Fruit fly (Drosophila melanogaster) whole organism, wandering third instar larva: ENCODE results near the gene CG12983.

Experiments
- Abd-B ChIP-seq: fragments of >200 bp; optimal IDR thresholded peaks from 2 replicates; lab custom pipeline; 2017; ENCODE audit warnings: missing biosample characterization, missing genetic modification characterization
- CG32264 ChIP-seq: fragments of 200-800 bp; sonication (Bioruptor generic); optimal IDR thresholded peaks from 2 replicates; lab custom pipeline; 2016; ENCODE audit warnings: missing biosample characterization, missing genetic modification characterization
- CrebA ChIP-seq: fragments of 200-800 bp; sonication (Bioruptor generic); optimal IDR thresholded peaks from 2 replicates; lab custom pipeline; 2016; ENCODE audit warnings: missing biosample characterization, mild to moderate bottlenecking, missing genetic modification characterization, borderline replicate concordance
- Dfd ChIP-seq: fragments of >200 bp; optimal IDR thresholded peaks from 2 replicates; lab custom pipeline; 2017; ENCODE audit warnings: missing biosample characterization, missing genetic modification characterization
- Dif ChIP-seq: fragments of 200-275, 200-300 bp; sonication (Bioruptor generic); optimal IDR thresholded peaks from 2 replicates; lab custom pipeline; 2018; ENCODE audit warnings: missing biosample characterization, missing genetic modification characterization; ENCODE audit not compliant: partially characterized antibody
- HLH106 ChIP-seq: fragments of 200-800 bp; optimal IDR thresholded peaks from 3 replicates; lab custom pipeline; 2019; ENCODE audit warnings: missing biosample characterization, mild to moderate bottlenecking, missing genetic modification characterization, moderate library complexity
- Hr78 ChIP-seq: fragments of >200 bp; optimal IDR thresholded peaks from 2 replicates; lab custom pipeline; 2017; ENCODE audit warnings: missing biosample characterization, missing genetic modification characterization
- Jra ChIP-seq: sonication (Bioruptor generic); optimal IDR thresholded peaks from 2 replicates; lab custom pipeline; 2016; ENCODE audit warnings: missing biosample characterization, missing genetic modification characterization
- Mio ChIP-seq: sonication (Bioruptor generic); optimal IDR thresholded peaks from 2 replicates; lab custom pipeline; 2016; ENCODE audit warnings: missing biosample characterization, missing genetic modification characterization
- Myc ChIP-seq: fragments of >200 bp; optimal IDR thresholded peaks from 2 replicates; lab custom pipeline; 2017
- N ChIP-seq: fragments of >200 bp; optimal IDR thresholded peaks from 2 replicates; lab custom pipeline; 2018; ENCODE audit warnings: missing biosample characterization, missing external identifiers, missing genetic modification characterization
- OdsH ChIP-seq: fragments of 200-800 bp; sonication (Bioruptor generic); optimal IDR thresholded peaks from 2 replicates; lab custom pipeline; 2016; ENCODE audit warnings: missing biosample characterization, mild to moderate bottlenecking, missing genetic modification characterization
- Rel ChIP-seq, 2 experiments: fragments of 200-800 bp; sonication (Bioruptor generic) in 1 of 2; optimal IDR thresholded peaks; 2 replicates in 1 of 2; 3 replicates in 1 of 2; lab custom pipeline; 2016 to 2019; ENCODE audit warnings: mild to moderate bottlenecking in 2 of 2, missing biosample characterization in 2 of 2, missing genetic modification characterization in 2 of 2, moderate library complexity in 1 of 2
- Sp1 ChIP-seq: fragments of 200-800 bp; sonication (Bioruptor generic); optimal IDR thresholded peaks from 3 replicates; lab custom pipeline; 2019; ENCODE audit warnings: missing biosample characterization, mild to moderate bottlenecking, missing genetic modification characterization, moderate library complexity
- Vsx2 ChIP-seq: fragments of 200-300, 225-300 bp; sonication (Bioruptor generic); optimal IDR thresholded peaks from 2 replicates; lab custom pipeline; 2018; ENCODE audit warnings: missing biosample characterization, missing genetic modification characterization; ENCODE audit not compliant: partially characterized antibody
- br ChIP-seq: fragments of 200-800 bp; sonication (Bioruptor generic); optimal IDR thresholded peaks from 2 replicates; lab custom pipeline; 2016; ENCODE audit warnings: missing biosample characterization, missing genetic modification characterization
- brk ChIP-seq: fragments of 200-800 bp; sonication (Bioruptor generic); optimal IDR thresholded peaks from 2 replicates; lab custom pipeline; 2016; ENCODE audit warnings: missing biosample characterization, mild to moderate bottlenecking, missing genetic modification characterization
- dl ChIP-seq, 2 experiments: fragments of 175-275, 200-275 bp in 1 of 2; fragments of 200-275 bp in 1 of 2; sonication (Bioruptor generic); optimal IDR thresholded peaks; lab custom pipeline; 2018; ENCODE audit warnings: mild to moderate bottlenecking in 2 of 2, missing biosample characterization in 2 of 2, missing genetic modification characterization in 2 of 2, moderate library complexity in 2 of 2; ENCODE audit not compliant: partially characterized antibody in 2 of 2, insufficient read depth in 1 of 2
- dmrt93B ChIP-seq: fragments of 200-800 bp; sonication (Bioruptor generic); optimal IDR thresholded peaks from 2 replicates; lab custom pipeline; 2018; ENCODE audit warnings: missing biosample characterization, mild to moderate bottlenecking, missing genetic modification characterization
- dsf ChIP-seq: sonication (Bioruptor generic); optimal IDR thresholded peaks from 2 replicates; lab custom pipeline; 2016; ENCODE audit warnings: missing biosample characterization, missing genetic modification characterization, borderline replicate concordance
- ey ChIP-seq: fragments of 200-800 bp; sonication (Bioruptor generic); optimal IDR thresholded peaks from 2 replicates; lab custom pipeline; 2016; ENCODE audit warnings: missing biosample characterization, missing genetic modification characterization
- foxo ChIP-seq, 2 experiments: fragments of 200-800 bp; sonication (Bioruptor generic); optimal IDR thresholded peaks; 2 replicates in 1 of 2; 3 replicates in 1 of 2; lab custom pipeline; 2016 to 2017; ENCODE audit warnings: missing biosample characterization in 2 of 2, missing genetic modification characterization in 2 of 2
- fru ChIP-seq: fragments of 200-800 bp; sonication (Bioruptor generic); optimal IDR thresholded peaks from 3 replicates; lab custom pipeline; 2016; ENCODE audit warnings: missing biosample characterization, mild to moderate bottlenecking, missing genetic modification characterization
- h ChIP-seq: fragments of 200-800 bp; sonication (Bioruptor generic); optimal IDR thresholded peaks from 3 replicates; lab custom pipeline; 2016; ENCODE audit warnings: missing biosample characterization, mild to moderate bottlenecking, missing genetic modification characterization
- jim ChIP-seq: fragments of 175-275, 200-325 bp; sonication (Bioruptor generic); optimal IDR thresholded peaks from 2 replicates; lab custom pipeline; 2016; ENCODE audit warnings: missing biosample characterization, mild to moderate bottlenecking, missing genetic modification characterization
- lola ChIP-seq: fragments of >200 bp; optimal IDR thresholded peaks from 2 replicates; lab custom pipeline; 2017; ENCODE audit warnings: missing biosample characterization, missing genetic modification characterization
- pan ChIP-seq: fragments of >200 bp; optimal IDR thresholded peaks from 2 replicates; lab custom pipeline; 2017
- psq ChIP-seq: fragments of 200-800 bp; sonication (Bioruptor generic); optimal IDR thresholded peaks from 3 replicates; lab custom pipeline; 2017; ENCODE audit warnings: missing biosample characterization, mild to moderate bottlenecking, missing genetic modification characterization, moderate library complexity
- rgr ChIP-seq: fragments of 200-800 bp; sonication (Bioruptor generic); optimal IDR thresholded peaks from 3 replicates; lab custom pipeline; 2016; ENCODE audit warnings: missing biosample characterization, mild to moderate bottlenecking, missing genetic modification characterization
- sage ChIP-seq: fragments of 200-800 bp; sonication (Bioruptor generic); optimal IDR thresholded peaks from 2 replicates; lab custom pipeline; 2016; ENCODE audit warnings: missing biosample characterization, mild to moderate bottlenecking, missing genetic modification characterization
- sv ChIP-seq: fragments of 200-800 bp; sonication (Bioruptor generic); optimal IDR thresholded peaks from 3 replicates; lab custom pipeline; 2016; ENCODE audit warnings: missing biosample characterization, missing genetic modification characterization
- tai ChIP-seq: sonication (Bioruptor generic); optimal IDR thresholded peaks from 2 replicates; lab custom pipeline; 2016; ENCODE audit warnings: missing biosample characterization, missing genetic modification characterization
- usp ChIP-seq: fragments of >200 bp; optimal IDR thresholded peaks from 2 replicates; lab custom pipeline; 2017; ENCODE audit warnings: missing biosample characterization, missing genetic modification characterization
- woc ChIP-seq: sonication (Bioruptor generic); optimal IDR thresholded peaks from 2 replicates; lab custom pipeline; 2016; ENCODE audit warnings: missing biosample characterization, mild to moderate bottlenecking, missing genetic modification characterization

Gene CG12983

DNA sequence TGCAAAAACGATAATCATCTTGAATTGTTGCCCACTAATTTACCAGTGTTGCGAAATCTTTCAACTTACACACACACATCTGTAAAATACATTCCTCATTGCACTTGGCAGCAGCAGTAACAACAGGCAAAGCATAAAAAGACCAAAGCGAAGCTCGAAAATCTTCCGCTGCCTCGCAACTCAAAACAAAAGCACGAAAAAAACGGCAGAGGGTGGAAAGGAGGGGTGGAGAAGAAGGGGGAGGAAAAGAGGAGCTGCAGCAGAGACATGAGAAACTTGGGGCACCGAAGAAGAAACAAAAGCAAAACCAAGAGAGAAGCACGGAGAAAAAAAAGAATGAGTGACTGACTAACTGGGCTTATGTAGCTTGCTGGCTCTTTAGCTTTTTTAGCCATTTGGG lies 46.9 kb upstream of the CG12983 start:
- peak; percentile 11 for TF ChIP-seq brk
- no peak for TF ChIP-seq Jra (GFP tag; lab: Kevin White, UChicago)
- TF ChIP-seq psq (GFP tag; lab: Kevin White, UChicago): peak; percentile 98
- TF ChIP-seq Sp1 (GFP tag; lab: Kevin White, UChicago): peak; percentile 56
- TF ChIP-seq dsf (GFP tag; lab: Kevin White, UChicago): no peak
- TF ChIP-seq br (GFP tag; lab: Kevin White, UChicago): peak; percentile 24
- no peak for TF ChIP-seq dmrt93B
- no peak for TF ChIP-seq Rel (GFP tag; optimal IDR thresholded peaks at IDR 0.05; lab: Kevin White, UChicago)
- peak; percentile 66 for TF ChIP-seq Rel (tag; optimal IDR thresholded peaks at IDR 0.05; lab: Kevin White, UChicago)
- TF ChIP-seq sage (GFP tag; lab: Kevin White, UChicago): peak; percentile 38
- peak; percentile 64 for TF ChIP-seq fru
- peak; percentile 28 for TF ChIP-seq jim (GFP tag; lab: Kevin White, UChicago)

DNA sequence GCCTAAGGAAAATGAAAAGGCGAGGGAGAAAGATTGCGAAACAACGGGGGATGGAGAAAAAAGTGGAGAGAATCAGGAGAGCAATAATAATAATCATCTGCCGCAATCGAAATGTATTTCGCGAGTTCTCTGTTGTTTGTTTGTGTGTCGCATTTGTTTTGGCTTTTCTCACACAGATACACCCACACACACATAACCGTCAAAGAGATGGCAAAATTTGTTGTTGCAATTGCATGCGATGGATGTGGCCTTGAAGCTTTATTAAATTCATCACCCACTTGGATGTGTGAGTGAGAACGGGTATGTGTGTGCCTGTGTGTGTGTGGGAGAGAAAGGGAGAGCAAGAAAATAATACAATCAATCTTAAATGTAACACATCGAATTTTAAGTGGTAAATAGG lies 45.1 kb upstream of the CG12983 start:
- peak; percentile 17 for TF ChIP-seq N
- TF ChIP-seq Jra (GFP tag; lab: Kevin White, UChicago): peak; percentile 49
- TF ChIP-seq psq (GFP tag; lab: Kevin White, UChicago): peak; percentile 76
- TF ChIP-seq fru: no peak
- no peak for TF ChIP-seq Rel (GFP tag; optimal IDR thresholded peaks at IDR 0.05; lab: Kevin White, UChicago)
- peak; percentile 71 for TF ChIP-seq Rel (tag; optimal IDR thresholded peaks at IDR 0.05; lab: Kevin White, UChicago)
- TF ChIP-seq Dif (GFP tag; lab: Kevin White, UChicago): peak; percentile 37
- TF ChIP-seq tai (GFP tag; lab: Kevin White, UChicago): no peak
- TF ChIP-seq lola (GFP tag; lab: Kevin White, UChicago): no peak
- TF ChIP-seq h: peak; percentile 37
- TF ChIP-seq brk: peak; percentile 22
- TF ChIP-seq sage (GFP tag; lab: Kevin White, UChicago): peak; percentile 30
- no peak for TF ChIP-seq Mio (GFP tag; lab: Kevin White, UChicago)
- peak; percentile 8 to 15 for TF ChIP-seq dl (GFP tag; optimal IDR thresholded peaks at IDR 0.05; lab: Kevin White, UChicago; ENCODE audit: insufficient read depth in 1 of 2, partially characterized antibody in 2 of 2)

DNA sequence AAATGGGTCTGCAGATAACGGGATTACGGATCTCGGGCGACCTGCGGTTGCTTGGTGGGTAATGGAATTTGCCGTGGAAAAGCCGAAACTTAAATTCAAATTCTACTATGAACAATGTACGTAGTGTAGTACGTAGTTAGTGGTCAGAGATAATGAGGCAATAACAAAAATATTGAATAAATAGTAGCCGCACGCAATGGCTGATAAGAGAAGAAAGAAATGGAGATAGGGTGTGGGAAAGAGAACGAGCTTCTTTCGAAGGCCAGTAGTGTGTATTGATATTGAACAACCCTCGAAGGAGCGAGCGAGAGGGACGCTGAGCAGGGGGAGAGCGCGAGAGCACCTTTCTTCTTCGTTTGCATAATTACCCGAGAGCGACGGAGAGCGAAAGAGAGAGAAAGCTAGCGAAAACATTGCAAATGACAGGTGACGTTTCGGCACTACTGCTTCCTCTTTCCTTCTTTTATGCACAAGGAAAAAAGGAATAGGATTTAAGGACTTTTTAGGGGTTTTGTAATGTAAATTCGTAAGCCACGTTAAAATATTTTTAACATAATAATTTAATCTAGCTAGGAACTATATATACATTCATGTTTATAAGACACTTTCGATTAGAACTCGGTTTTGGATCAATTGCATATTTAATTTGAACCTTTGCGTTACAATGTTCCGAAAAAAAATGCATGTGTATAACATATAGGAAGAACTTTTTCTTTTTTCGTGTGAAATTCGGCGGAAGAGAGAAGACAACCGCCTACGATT lies 44.5 kb upstream of the CG12983 start:
- TF ChIP-seq br (GFP tag; lab: Kevin White, UChicago): no peak
- TF ChIP-seq woc (GFP tag; lab: Kevin White, UChicago): peak; percentile 22
- peak; percentile 61 to 65 for TF ChIP-seq dl (GFP tag; optimal IDR thresholded peaks at IDR 0.05; lab: Kevin White, UChicago; ENCODE audit: insufficient read depth in 1 of 2, partially characterized antibody in 2 of 2)
- no peak for TF ChIP-seq Rel (GFP tag; optimal IDR thresholded peaks at IDR 0.05; lab: Kevin White, UChicago)
- no peak for TF ChIP-seq Rel (tag; optimal IDR thresholded peaks at IDR 0.05; lab: Kevin White, UChicago)
- TF ChIP-seq Abd-B (GFP tag; lab: Kevin White, UChicago): no peak
- no peak for TF ChIP-seq sage (GFP tag; lab: Kevin White, UChicago)
- TF ChIP-seq psq (GFP tag; lab: Kevin White, UChicago): no peak
- TF ChIP-seq Jra (GFP tag; lab: Kevin White, UChicago): no peak
- no peak for TF ChIP-seq h
- TF ChIP-seq lola (GFP tag; lab: Kevin White, UChicago): no peak
- peak; percentile 85 for TF ChIP-seq Dif (GFP tag; lab: Kevin White, UChicago)
- no peak for TF ChIP-seq Dfd (GFP tag; lab: Kevin White, UChicago)
- TF ChIP-seq Myc (lab: Kevin White, UChicago): no peak
- TF ChIP-seq usp (GFP tag; lab: Kevin White, UChicago): no peak
- TF ChIP-seq Mio (GFP tag; lab: Kevin White, UChicago): no peak
- no peak for TF ChIP-seq Vsx2 (GFP tag; lab: Kevin White, UChicago)
- no peak for TF ChIP-seq HLH106 (tag; lab: Kevin White, UChicago)
- TF ChIP-seq CG32264 (GFP tag; lab: Kevin White, UChicago): no peak
- peak; percentile 17 for TF ChIP-seq ey (GFP tag; lab: Kevin White, UChicago)
- TF ChIP-seq CrebA (GFP tag; lab: Kevin White, UChicago): no peak
- no peak for TF ChIP-seq tai (GFP tag; lab: Kevin White, UChicago)
- no peak for TF ChIP-seq sv (GFP tag; lab: Kevin White, UChicago)
- TF ChIP-seq pan (lab: Kevin White, UChicago): no peak
- TF ChIP-seq brk: no peak
- no peak for TF ChIP-seq OdsH (GFP tag; lab: Kevin White, UChicago)
- no peak for TF ChIP-seq Sp1 (GFP tag; lab: Kevin White, UChicago)
- peak in 1 of 2 experiments; percentile 10 for TF ChIP-seq foxo (GFP tag; optimal IDR thresholded peaks at IDR 0.05; lab: Kevin White, UChicago)
- TF ChIP-seq rgr: peak; percentile 23
- TF ChIP-seq N: no peak
- no peak for TF ChIP-seq Hr78 (GFP tag; lab: Kevin White, UChicago)
- no peak for TF ChIP-seq dsf (GFP tag; lab: Kevin White, UChicago)
- no peak for TF ChIP-seq jim (GFP tag; lab: Kevin White, UChicago)
